Fruit fly (Drosophila melanogaster): ENCODE results near the gene CG7049.

The CG7049 gene

dm6 chr3L:131151-131997, 44.7 kb downstream of the CG7049 start (continued):
- TF ChIP-seq CG16779 (tag; optimal IDR thresholded peaks at IDR 0.05) (peak; percentile 80), Eip75B (GFP tag; optimal IDR thresholded peaks at IDR 0.05) (peak; percentile 79), cyc (GFP tag; optimal IDR thresholded peaks at IDR 0.05) (no peak), CG6276 (GFP tag; optimal IDR thresholded peaks at IDR 0.05) (peak; percentile 36), Smox (GFP tag; optimal IDR thresholded peaks at IDR 0.05) (no peak), CG11762 (GFP tag; optimal IDR thresholded peaks at IDR 0.05; ENCODE audit: insufficient read depth) (no peak), CG1621 (tag; optimal IDR thresholded peaks at IDR 0.05) (no peak), Met (GFP tag; optimal IDR thresholded peaks at IDR 0.05) (no peak), CG3919 (GFP tag; optimal IDR thresholded peaks at IDR 0.05) (peak; percentile 27), Ets96B (tag; optimal IDR thresholded peaks at IDR 0.05) (peak; percentile 14)

dm6 chr3L:130798-131150, 45.3 kb downstream of the CG7049 start:
- TF ChIP-seq Hr39 (GFP tag; optimal IDR thresholded peaks at IDR 0.05) = no peak
- no peak for TF ChIP-seq spab (GFP tag; optimal IDR thresholded peaks at IDR 0.05)
- no peak for TF ChIP-seq lz (GFP tag; optimal IDR thresholded peaks at IDR 0.05)
- TF ChIP-seq CG1621 (tag; optimal IDR thresholded peaks at IDR 0.05) = no peak
- no peak for TF ChIP-seq Ets21C (GFP tag; optimal IDR thresholded peaks at IDR 0.05)
- no peak for TF ChIP-seq CG34406 (GFP tag; optimal IDR thresholded peaks at IDR 0.05)
- no peak for TF ChIP-seq cyc (GFP tag; optimal IDR thresholded peaks at IDR 0.05)
- TF ChIP-seq Sox14 (GFP tag; optimal IDR thresholded peaks at IDR 0.05) = no peak
- TF ChIP-seq CG15336 (GFP tag; IDR thresholded peaks at IDR 0.05) = no peak
- TF ChIP-seq CG16779 (tag; optimal IDR thresholded peaks at IDR 0.05) = no peak
- no peak for TF ChIP-seq ss (GFP tag; optimal IDR thresholded peaks at IDR 0.05)
- TF ChIP-seq CG6808 (GFP tag; optimal IDR thresholded peaks at IDR 0.05) = no peak
- TF ChIP-seq fd59A (GFP tag; optimal IDR thresholded peaks at IDR 0.05) = no peak

dm6 chr3L:129311-129816, 46.7 kb downstream of the CG7049 start, which contains the start of gene Pdk1:
Gene Pdk1, plus strand, starts transcription at chr3L:129450.
- no peak for TF ChIP-seq Gug (GFP tag; IDR thresholded peaks at IDR 0.05)
- no peak for TF ChIP-seq CG11294 (GFP tag; IDR thresholded peaks at IDR 0.05)
- TF ChIP-seq net (GFP tag; optimal IDR thresholded peaks at IDR 0.05) = peak; percentile 32
- TF ChIP-seq acj6 (GFP tag; optimal IDR thresholded peaks at IDR 0.05) = no peak
- no peak for TF ChIP-seq CG10631 (GFP tag; optimal IDR thresholded peaks at IDR 0.05)
- no peak for TF ChIP-seq CG10669 (GFP tag; optimal IDR thresholded peaks at IDR 0.05)
- no peak for TF ChIP-seq CG32006 (GFP tag; optimal IDR thresholded peaks at IDR 0.05)
- TF ChIP-seq CG6792 (GFP tag; optimal IDR thresholded peaks at IDR 0.05) = no peak
- no peak for TF ChIP-seq Ets21C (GFP tag; optimal IDR thresholded peaks at IDR 0.05)
- peak; percentile 51 for TF ChIP-seq Eip78C (GFP tag)
- TF ChIP-seq dsx (GFP tag; optimal IDR thresholded peaks at IDR 0.05; ENCODE audit: poor library complexity, severe bottlenecking) = peak; percentile 36
- TF ChIP-seq Sox14 (GFP tag; optimal IDR thresholded peaks at IDR 0.05) = peak; percentile 35
- no peak for TF ChIP-seq spab (GFP tag; optimal IDR thresholded peaks at IDR 0.05)
- no peak for TF ChIP-seq salr (GFP tag; optimal IDR thresholded peaks at IDR 0.05)
- no peak for TF ChIP-seq Met (GFP tag; optimal IDR thresholded peaks at IDR 0.05)
- no peak for TF ChIP-seq CG11762 (GFP tag; optimal IDR thresholded peaks at IDR 0.05; ENCODE audit: insufficient read depth)
- TF ChIP-seq CG8632 (GFP tag; optimal IDR thresholded peaks at IDR 0.05) = no peak
- peak; percentile 22 for TF ChIP-seq esn (GFP tag; optimal IDR thresholded peaks at IDR 0.05)
- TF ChIP-seq fd85E (GFP tag; optimal IDR thresholded peaks at IDR 0.05) = no peak
- peak; percentile 24 for TF ChIP-seq CG3919 (GFP tag; optimal IDR thresholded peaks at IDR 0.05)
- peak; percentile 27 for TF ChIP-seq Eip75B (GFP tag; optimal IDR thresholded peaks at IDR 0.05)
- peak; percentile 18 for TF ChIP-seq CG6808 (GFP tag; optimal IDR thresholded peaks at IDR 0.05)
- TF ChIP-seq CG9139 (GFP tag; optimal IDR thresholded peaks at IDR 0.05) = no peak
- no peak for TF ChIP-seq pdm3 (GFP tag; optimal IDR thresholded peaks at IDR 0.05)
- no peak for TF ChIP-seq cyc (GFP tag; optimal IDR thresholded peaks at IDR 0.05)
- no peak for TF ChIP-seq dac (GFP tag; optimal IDR thresholded peaks at IDR 0.05)
- no peak for TF ChIP-seq Hr4 (GFP tag; optimal IDR thresholded peaks at IDR 0.05)
- no peak for TF ChIP-seq CG8319 (GFP tag; optimal IDR thresholded peaks at IDR 0.05)
- TF ChIP-seq fkh (GFP tag; optimal IDR thresholded peaks at IDR 0.05) = peak; percentile 58
- peak; percentile 79 for TF ChIP-seq CG6163 (GFP tag; IDR thresholded peaks at IDR 0.05)
- no peak for TF ChIP-seq Ets96B (tag; optimal IDR thresholded peaks at IDR 0.05)
- TF ChIP-seq Sox15 (GFP tag; optimal IDR thresholded peaks at IDR 0.05) = no peak
- peak; percentile 42 for TF ChIP-seq svp (GFP tag)
- TF ChIP-seq fd59A (GFP tag; optimal IDR thresholded peaks at IDR 0.05) = no peak
- no peak for TF ChIP-seq CG31627 (GFP tag; optimal IDR thresholded peaks at IDR 0.05)
- TF ChIP-seq Hr39 (GFP tag; optimal IDR thresholded peaks at IDR 0.05) = no peak

Measured in whole organism, prepupa.